Fruit fly (Drosophila melanogaster) whole organism, larva: Measurements from ENCODE around the gene CG3841.

Source experiments
- noc ChIP-seq: fragments of 200-800 bp; sonication (Bioruptor generic); optimal IDR thresholded peaks from 3 replicates; lab custom pipeline; 2019; ENCODE audit warnings: missing biosample characterization, mild to moderate bottlenecking, missing genetic modification characterization, moderate library complexity

CG3841 gene

dm6 chr2L:9569588-9570434, 19.5 kb upstream of the CG3841 start:
- TF ChIP-seq noc: peak; percentile 98

- TF ChIP-seq noc: no peak
Observed at dm6 chr2L:9570673-9571193, 18.5 kb upstream of the CG3841 start.

dm6 chr2L:9576269-9576933, 12.9 kb upstream of the CG3841 start, which contains the start of gene Mtpalpha:
Mtpalpha (minus strand) TSS chr2L:9576769.
- TF ChIP-seq noc: peak; percentile 67

- TF ChIP-seq noc: no peak
Observed at dm6 chr2L:9579538-9579937, 9.7 kb upstream of the CG3841 start, which contains the start of gene CG31709. CG31709 (minus strand) TSS chr2L:9579638.

- no peak for TF ChIP-seq noc
Observed at dm6 chr2L:9581582-9581981, 7.7 kb upstream of the CG3841 start, which contains the start of gene gcm. gcm (minus strand) TSS chr2L:9581745.

dm6 chr2L:9584098-9584703, 5.1 kb upstream of the CG3841 start:
- TF ChIP-seq noc: no peak

dm6 chr2L:9585942-9586341, 3.3 kb upstream of the CG3841 start:
- TF ChIP-seq noc: no peak

dm6 chr2L:9591146-9591545, 1.9 kb downstream of the CG3841 start:
- no peak for TF ChIP-seq noc

- no peak for TF ChIP-seq noc
Observed at dm6 chr2L:9594625-9595300, 5.5 kb downstream of the CG3841 start.

dm6 chr2L:9598390-9598789, 9.1 kb downstream of the CG3841 start:
- no peak for TF ChIP-seq noc

- no peak for TF ChIP-seq noc
Observed at dm6 chr2L:9600772-9601171, 11.5 kb downstream of the CG3841 start, which contains the start of gene CG4382. CG4382 (minus strand) TSS chr2L:9600872.

- no peak for TF ChIP-seq noc
Observed at dm6 chr2L:9601220-9601619, 11.9 kb downstream of the CG3841 start.

- TF ChIP-seq noc: no peak
Observed at dm6 chr2L:9602103-9602502, 12.8 kb downstream of the CG3841 start.

- no peak for TF ChIP-seq noc
Observed at dm6 chr2L:9607997-9608563, 18.8 kb downstream of the CG3841 start, which contains the start of gene gcm2. gcm2 (plus strand) TSS chr2L:9608562.

dm6 chr2L:9609337-9609856, 20.1 kb downstream of the CG3841 start:
- no peak for TF ChIP-seq noc

dm6 chr2L:9612654-9613005, 23.4 kb downstream of the CG3841 start:
- TF ChIP-seq noc: no peak
